Fruit fly (Drosophila melanogaster) whole organism, embryonic: ENCODE results near the gene CG33543.

Source experiments
- CG1647 ChIP-seq: fragments of 200-800 bp; sonication (Bioruptor generic); optimal IDR thresholded peaks from 3 replicates; lab custom pipeline; 2016; ENCODE audit warnings: missing biosample characterization, missing genetic modification characterization
- Lpt ChIP-seq: fragments of >200 bp; optimal IDR thresholded peaks from 2 replicates; lab custom pipeline; 2018; ENCODE audit warnings: missing biosample characterization, missing genetic modification characterization
- kay ChIP-seq: fragments of 200-800 bp; sonication (Bioruptor generic); optimal IDR thresholded peaks from 2 replicates; lab custom pipeline; 2016; ENCODE audit warnings: missing biosample characterization, missing genetic modification characterization
- lilli ChIP-seq: fragments of 200-800 bp; sonication (Bioruptor generic); optimal IDR thresholded peaks from 3 replicates; lab custom pipeline; 2016; ENCODE audit warnings: missing biosample characterization, missing genetic modification characterization

DNA sequence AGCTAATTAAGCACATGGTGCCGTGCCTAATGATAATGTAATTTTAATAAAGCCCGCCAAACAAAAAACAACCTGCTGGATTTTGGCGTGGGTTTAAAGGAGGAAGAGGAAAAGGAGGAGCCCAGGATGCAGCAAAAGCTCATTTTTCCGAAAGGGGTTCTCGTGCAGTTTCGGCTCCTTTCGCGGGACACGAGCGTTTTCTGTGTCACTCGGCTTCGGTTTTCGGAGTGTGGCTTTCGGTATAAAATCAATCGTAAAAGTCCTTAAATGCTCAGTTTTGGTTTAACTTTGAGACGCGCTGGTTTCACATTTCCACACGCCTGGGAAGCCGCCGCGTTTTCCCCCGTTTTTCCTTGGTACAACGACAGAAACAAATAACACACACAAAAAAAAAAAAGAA, 5.3 kb upstream of the CG33543 start:
- TF ChIP-seq CG1647 (no peak), Lpt (GFP tag; lab: Kevin White, UChicago) (no peak), kay (GFP tag; lab: Kevin White, UChicago) (no peak), lilli (GFP tag; lab: Kevin White, UChicago) (no peak)
